Worm (Caenorhabditis elegans) whole organism, L3 larva: ENCODE data around the gene F09G8.5.
A peak's percentile ranks its signal among the peaks of the same experiment; 100 is the strongest.

Source experiments
- ZK546.5 ChIP-seq: sonication (generic microtip); optimal IDR thresholded peaks from 2 replicates; lab custom pipeline; 2017; ENCODE audit warnings: missing biosample characterization, missing genetic modification characterization
- ceh-16 ChIP-seq: sonication (generic microtip); optimal IDR thresholded peaks from 2 replicates; lab custom pipeline; 2017; ENCODE audit warnings: missing biosample characterization, missing genetic modification characterization
- ceh-28 ChIP-seq: fragments of 150-350 bp; optimal IDR thresholded peaks from 2 replicates; lab custom pipeline; 2014; ENCODE audit warnings: missing biosample characterization, missing genetic modification reagents, missing genetic modification characterization
- ceh-9 ChIP-seq: sonication (generic microtip); optimal IDR thresholded peaks from 2 replicates; lab custom pipeline; 2018; ENCODE audit warnings: missing biosample characterization, missing genetic modification characterization
- daf-12 ChIP-seq: fragments of 150-350 bp; optimal IDR thresholded peaks from 2 replicates; lab custom pipeline; 2014; ENCODE audit warnings: missing biosample characterization, missing genetic modification reagents, missing genetic modification characterization
- egl-5 ChIP-seq: fragments of 150-350 bp; optimal IDR thresholded peaks from 2 replicates; lab custom pipeline; 2017; ENCODE audit warnings: missing biosample characterization, missing genetic modification reagents, missing genetic modification characterization, inconsistent platforms
- elt-2 ChIP-seq: sonication (generic microtip); optimal IDR thresholded peaks from 2 replicates; lab custom pipeline; 2016; ENCODE audit warnings: missing genetic modification reagents, mild to moderate bottlenecking, missing genetic modification characterization, missing compliant biosample characterization
- elt-3 ChIP-seq, 3 experiments: fragments of 150-350 bp in 1 of 3; sonication (generic microtip) in 2 of 3; optimal IDR thresholded peaks; 2 replicates in 2 of 3; 4 replicates in 1 of 3; lab custom pipeline; 2014 to 2017; ENCODE audit warnings: missing biosample characterization in 3 of 3, missing genetic modification characterization in 3 of 3
- eor-1 ChIP-seq, 2 experiments: fragments of 150-350 bp; optimal IDR thresholded peaks; 2 replicates each; lab custom pipeline; 2014 to 2018; ENCODE audit warnings: missing biosample characterization in 2 of 2, missing genetic modification characterization in 2 of 2
- fkh-10 ChIP-seq: sonication (generic microtip); optimal IDR thresholded peaks from 2 replicates; lab custom pipeline; 2017; ENCODE audit warnings: missing biosample characterization, missing genetic modification reagents, missing genetic modification characterization
- fkh-2 ChIP-seq: fragments of 150-350 bp; optimal IDR thresholded peaks from 2 replicates; lab custom pipeline; 2014; ENCODE audit warnings: missing biosample characterization, missing genetic modification reagents, missing genetic modification characterization
- fos-1 ChIP-seq: fragments of 150-350 bp; optimal IDR thresholded peaks from 2 replicates; lab custom pipeline; 2014; ENCODE audit warnings: missing biosample characterization, missing genetic modification characterization
- hmg-11 ChIP-seq: sonication (generic microtip); optimal IDR thresholded peaks from 2 replicates; lab custom pipeline; 2016; ENCODE audit warnings: missing genetic modification characterization, missing compliant biosample characterization
- lin-15B ChIP-seq: fragments of 150-350 bp; optimal IDR thresholded peaks from 2 replicates; lab custom pipeline; 2014; ENCODE audit warnings: missing biosample characterization, missing genetic modification characterization
- lin-39 ChIP-seq: fragments of 150-350 bp; optimal IDR thresholded peaks from 2 replicates; lab custom pipeline; 2018; ENCODE audit warnings: missing biosample characterization, missing genetic modification reagents, missing genetic modification characterization
- lsy-12 ChIP-seq: sonication (generic microtip); optimal IDR thresholded peaks from 2 replicates; lab custom pipeline; 2016; ENCODE audit warnings: mild to moderate bottlenecking, missing genetic modification characterization, missing compliant biosample characterization
- mdl-1 ChIP-seq: fragments of 150-350 bp; optimal IDR thresholded peaks from 2 replicates; lab custom pipeline; 2014; ENCODE audit warnings: missing biosample characterization, missing genetic modification characterization
- mml-1 ChIP-seq: fragments of 150-350 bp; sonication (generic microtip); optimal IDR thresholded peaks from 3 replicates; lab custom pipeline; 2014; ENCODE audit warnings: missing biosample characterization, missing genetic modification characterization
- nfya-1 ChIP-seq: sonication (generic microtip); optimal IDR thresholded peaks from 2 replicates; lab custom pipeline; 2017; ENCODE audit warnings: missing genetic modification characterization, mild to moderate bottlenecking, missing compliant biosample characterization, antibody characterized with exemption, moderate library complexity; ENCODE audit not compliant: insufficient read depth
- nhr-11 ChIP-seq: fragments of 150-350 bp; optimal IDR thresholded peaks from 2 replicates; lab custom pipeline; 2014; ENCODE audit warnings: missing biosample characterization, missing genetic modification characterization
- nhr-12 ChIP-seq: fragments of 150-350 bp; optimal IDR thresholded peaks from 2 replicates; lab custom pipeline; 2014; ENCODE audit warnings: missing biosample characterization, missing genetic modification characterization
- nhr-23 ChIP-seq: fragments of 150-350 bp; optimal IDR thresholded peaks from 2 replicates; lab custom pipeline; 2014; ENCODE audit warnings: missing biosample characterization, missing genetic modification reagents, missing genetic modification characterization
- nhr-237 ChIP-seq: fragments of 150-350 bp; optimal IDR thresholded peaks from 2 replicates; lab custom pipeline; 2014; ENCODE audit warnings: missing biosample characterization, missing genetic modification characterization
- nhr-25 ChIP-seq: sonication (generic microtip); optimal IDR thresholded peaks from 2 replicates; lab custom pipeline; 2017; ENCODE audit warnings: missing biosample characterization, missing genetic modification characterization
- nhr-28 ChIP-seq: fragments of 150-350 bp; optimal IDR thresholded peaks from 2 replicates; lab custom pipeline; 2014; ENCODE audit warnings: missing biosample characterization, missing genetic modification characterization
- nhr-43 ChIP-seq: sonication (generic microtip); optimal IDR thresholded peaks from 2 replicates; lab custom pipeline; 2016; ENCODE audit warnings: mild to moderate bottlenecking, missing genetic modification characterization, missing compliant biosample characterization; ENCODE audit not compliant: poor library complexity, severe bottlenecking
- nhr-67 ChIP-seq: fragments of 150-350 bp; optimal IDR thresholded peaks from 2 replicates; lab custom pipeline; 2014; ENCODE audit warnings: missing biosample characterization, missing genetic modification characterization
- nhr-77 ChIP-seq: fragments of 150-350 bp; optimal IDR thresholded peaks from 2 replicates; lab custom pipeline; 2014; ENCODE audit warnings: missing biosample characterization, missing genetic modification characterization
- pha-4 ChIP-seq: fragments of 150-350 bp; optimal IDR thresholded peaks from 2 replicates; lab custom pipeline; 2014; ENCODE audit warnings: missing biosample characterization, missing genetic modification reagents, missing genetic modification characterization
- pqm-1 ChIP-seq: fragments of 150-350 bp; optimal IDR thresholded peaks from 2 replicates; lab custom pipeline; 2017; ENCODE audit warnings: missing biosample characterization, missing genetic modification characterization, inconsistent platforms
- sea-2 ChIP-seq: fragments of 150-350 bp; sonication (generic microtip); optimal IDR thresholded peaks from 4 replicates; lab custom pipeline; 2014; ENCODE audit warnings: missing biosample characterization, missing genetic modification reagents, missing genetic modification characterization
- skn-1 ChIP-seq: fragments of 150-350 bp; optimal IDR thresholded peaks from 2 replicates; lab custom pipeline; 2014; ENCODE audit warnings: missing biosample characterization, missing genetic modification characterization
- snpc-4 ChIP-seq: fragments of 150-350 bp; optimal IDR thresholded peaks from 2 replicates; lab custom pipeline; 2014; ENCODE audit warnings: missing biosample characterization, missing genetic modification characterization
- tbx-2 ChIP-seq: sonication (generic microtip); optimal IDR thresholded peaks from 2 replicates; lab custom pipeline; 2016; ENCODE audit warnings: mild to moderate bottlenecking, missing genetic modification characterization, missing compliant biosample characterization
- unc-39 ChIP-seq: sonication (generic microtip); optimal IDR thresholded peaks from 4 replicates; lab custom pipeline; 2017; ENCODE audit warnings: missing biosample characterization, missing genetic modification characterization
- zag-1 ChIP-seq: fragments of 150-350 bp; optimal IDR thresholded peaks from 2 replicates; lab custom pipeline; 2014; ENCODE audit warnings: missing biosample characterization, missing genetic modification characterization
- ztf-11 ChIP-seq: fragments of 150-350 bp; optimal IDR thresholded peaks from 2 replicates; lab custom pipeline; 2014; ENCODE audit warnings: missing biosample characterization, missing genetic modification characterization

The F09G8.5 gene

ce11 chrIII:8265753-8266152, 11.0 kb downstream of the F09G8.5 start, which contains the start of gene mrps-9:
Gene mrps-9 (plus strand): TSS chrIII:8266062.
- TF ChIP-seq nhr-77 (tag; lab: Kevin White, UChicago): no peak
- TF ChIP-seq fkh-2 (tag; lab: Kevin White, UChicago): no peak
- TF ChIP-seq fkh-10 (GFP tag; lab: Kevin White, UChicago): no peak
- TF ChIP-seq daf-12: no peak
- TF ChIP-seq lin-15B (tag; lab: Kevin White, UChicago): peak; percentile 51
- TF ChIP-seq mml-1 (tag; lab: Kevin White, UChicago): no peak
- peak; percentile 3 for TF ChIP-seq nfya-1
- TF ChIP-seq nhr-67: no peak
- TF ChIP-seq zag-1 (tag; lab: Kevin White, UChicago): no peak
- no peak for TF ChIP-seq sea-2 (GFP tag; lab: Kevin White, UChicago)
- TF ChIP-seq ceh-16 (tag; lab: Kevin White, UChicago): no peak

- TF ChIP-seq nhr-11: no peak
- no peak for TF ChIP-seq ztf-11 (tag; lab: Kevin White, UChicago)
- no peak for TF ChIP-seq ceh-9 (tag; lab: Kevin White, UChicago)
- no peak for TF ChIP-seq nhr-67
- TF ChIP-seq egl-5 (tag; lab: Kevin White, UChicago): no peak
- no peak for TF ChIP-seq lin-39 (tag; lab: Kevin White, UChicago)
- no peak for TF ChIP-seq fos-1
- TF ChIP-seq nhr-12 (tag; lab: Kevin White, UChicago): no peak
- TF ChIP-seq pha-4 (tag; lab: Kevin White, UChicago): peak; percentile 61
- peak; percentile 42 for TF ChIP-seq nhr-23 (tag; lab: Kevin White, UChicago)
- no peak for TF ChIP-seq ceh-16 (tag; lab: Kevin White, UChicago)
- TF ChIP-seq ZK546.5 (tag; lab: Kevin White, UChicago): no peak
- no peak for TF ChIP-seq mdl-1 (tag; lab: Kevin White, UChicago)
- peak; percentile 26 for TF ChIP-seq snpc-4 (tag; lab: Kevin White, UChicago)
- peak; percentile 71 for TF ChIP-seq lin-15B (tag; lab: Kevin White, UChicago)
- peak; percentile 51 for TF ChIP-seq nfya-1
- TF ChIP-seq nhr-77 (tag; lab: Kevin White, UChicago): no peak
- peak; percentile 9 for TF ChIP-seq nhr-25
- TF ChIP-seq ceh-28 (tag; lab: Kevin White, UChicago): no peak
- TF ChIP-seq zag-1 (tag; lab: Kevin White, UChicago): no peak
- TF ChIP-seq, all 47 proteins: peak for 6
Observed at ce11 chrIII:8268296-8268695, 13.5 kb downstream of the F09G8.5 start, which contains the start of the genes F09G8.7 and crn-7. Gene F09G8.7 (minus strand): TSS chrIII:8268355. Gene crn-7 (plus strand): TSS chrIII:8268531.

DNA sequence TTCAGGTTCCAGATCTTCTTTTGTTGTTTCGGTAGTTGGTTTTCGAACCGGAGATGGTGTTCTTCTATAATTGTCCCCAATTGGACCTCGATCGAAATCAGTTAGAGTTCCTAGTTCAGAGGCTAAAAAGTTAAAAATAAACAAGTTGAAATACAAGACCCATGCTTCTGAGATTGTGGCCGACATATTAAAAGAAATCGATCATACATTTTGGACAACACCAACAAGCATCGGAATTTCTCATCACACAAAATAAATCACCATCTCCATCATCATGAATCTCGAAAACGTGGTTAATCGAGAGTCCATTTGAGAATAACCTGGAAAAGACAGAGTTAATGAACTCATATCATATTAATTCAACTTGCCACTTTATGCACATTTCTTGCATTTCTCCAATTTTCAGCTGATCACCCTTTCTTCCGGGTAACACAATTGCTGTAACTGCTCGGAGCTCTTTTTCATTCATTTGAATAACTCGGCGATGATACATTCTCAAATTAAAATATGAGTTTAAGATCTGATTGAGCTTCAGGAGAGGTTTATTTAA, 17.0 kb downstream of the F09G8.5 start, which contains the start of the genes mps-4 and F09G8.10:
Gene mps-4 (minus strand): TSS at position 101 of the 550 bp plus-strand sequence.
Gene F09G8.10 (minus strand): TSS at position 500 of the 550 bp plus-strand sequence.
- TF ChIP-seq nhr-67 (no peak), hmg-11 (tag; lab: Kevin White, UChicago) (no peak), zag-1 (tag; lab: Kevin White, UChicago) (no peak), eor-1 (tag; optimal IDR thresholded peaks at IDR 0.05; lab: Kevin White, UChicago) (no peak), ceh-9 (tag; lab: Kevin White, UChicago) (no peak), tbx-2 (tag; lab: Kevin White, UChicago) (no peak), nhr-28 (tag; lab: Kevin White, UChicago) (no peak), pha-4 (tag; lab: Kevin White, UChicago) (no peak), nhr-237 (tag; lab: Kevin White, UChicago) (no peak), ceh-16 (tag; lab: Kevin White, UChicago) (no peak), daf-12 (no peak), elt-3 (tag; optimal IDR thresholded peaks at IDR 0.05; lab: Kevin White, UChicago) (no peak)

DNA sequence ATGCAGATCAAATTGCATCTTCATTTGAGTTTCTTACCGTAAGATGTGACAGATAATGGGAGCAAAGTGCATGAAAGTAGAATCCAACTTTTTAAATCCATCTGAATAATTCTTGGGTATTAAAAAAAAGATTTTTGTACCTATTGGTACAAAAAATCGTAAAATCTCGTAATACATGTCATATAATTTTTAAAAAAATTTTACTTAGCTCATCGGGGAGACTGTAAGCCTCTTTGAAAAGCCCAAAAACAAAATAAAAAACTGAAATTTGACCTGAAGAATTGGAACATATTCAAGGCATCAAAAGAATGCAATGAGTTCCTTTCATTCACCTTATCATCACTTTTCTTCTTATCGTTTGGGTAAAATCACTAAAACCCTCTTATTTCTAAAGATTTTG, 21.1 kb downstream of the F09G8.5 start, which contains the start of gene clec-160:
Gene clec-160 (minus strand): TSS at position 101 of the 400 bp plus-strand sequence.
- TF ChIP-seq nhr-43 (tag; lab: Kevin White, UChicago) (no peak), elt-2 (tag; lab: Kevin White, UChicago) (peak; percentile 6)

- no peak for TF ChIP-seq lin-15B (tag; lab: Kevin White, UChicago)
- no peak for TF ChIP-seq pqm-1 (tag; lab: Kevin White, UChicago)
- no peak for TF ChIP-seq fkh-10 (GFP tag; lab: Kevin White, UChicago)
- TF ChIP-seq nhr-237 (tag; lab: Kevin White, UChicago): no peak
- TF ChIP-seq ceh-16 (tag; lab: Kevin White, UChicago): no peak
- no peak for TF ChIP-seq snpc-4 (tag; lab: Kevin White, UChicago)
- no peak for TF ChIP-seq pha-4 (tag; lab: Kevin White, UChicago)
- no peak for TF ChIP-seq unc-39 (tag; lab: Kevin White, UChicago)
- TF ChIP-seq lsy-12 (tag; lab: Kevin White, UChicago): no peak
- no peak for TF ChIP-seq skn-1
- no peak for TF ChIP-seq nhr-28 (tag; lab: Kevin White, UChicago)
- no peak for TF ChIP-seq nfya-1
Observed at ce11 chrIII:8278801-8279200, 24.0 kb downstream of the F09G8.5 start, which contains the start of gene mig-10. Gene mig-10 (plus strand): TSS chrIII:8279101.
